Worm (Caenorhabditis elegans) whole organism, young adult: ENCODE measurements around the gene inpp-4B.
"Not testable (repeated sequence)": the region's sequence is repeated elsewhere in the genome, so short reads cannot be mapped to it uniquely, and the experiment has no call there.

Experiments used
- Y79H2A.3 ChIP-seq: fragments of 200-800 bp; sonication (Bioruptor generic); conservative IDR thresholded peaks from 2 replicates; pipeline ENCODE4 v1.3.6; 2022; ENCODE audit warnings: missing genetic modification reagents, missing genetic modification characterization, missing compliant biosample characterization
- aptf-3 ChIP-seq: fragments of 200-800 bp; sonication (Bioruptor generic); IDR thresholded peaks from 2 replicates; pipeline ENCODE4 v1.3.6; 2022; ENCODE audit warnings: missing genetic modification characterization, missing compliant biosample characterization
- dpl-1 ChIP-seq: fragments of 150-350 bp; optimal IDR thresholded peaks from 2 replicates; lab custom pipeline; 2014; ENCODE audit warnings: missing biosample characterization, missing genetic modification reagents, missing genetic modification characterization
- egrh-3 ChIP-seq: fragments of 200-800 bp; sonication (Bioruptor generic); IDR thresholded peaks from 2 replicates; pipeline ENCODE4 v1.3.6; 2022; ENCODE audit warnings: missing genetic modification reagents, missing genetic modification characterization, missing compliant biosample characterization
- nfya-2 ChIP-seq: fragments of 200-800 bp; sonication (Bioruptor generic); IDR thresholded peaks from 2 replicates; pipeline ENCODE4 v1.3.6; 2022; ENCODE audit warnings: missing genetic modification reagents, missing genetic modification characterization, missing compliant biosample characterization
- somi-1 ChIP-seq: fragments of 200-800 bp; sonication (Bioruptor generic); optimal IDR thresholded peaks from 2 replicates; lab custom pipeline; 2018; ENCODE audit warnings: mild to moderate bottlenecking, missing genetic modification characterization, missing compliant biosample characterization
- sptf-2 ChIP-seq: fragments of 200-800 bp; sonication (Bioruptor generic); optimal IDR thresholded peaks from 2 replicates; lab custom pipeline; 2018; ENCODE audit warnings: mild to moderate bottlenecking, missing genetic modification characterization, missing compliant biosample characterization
- unc-62 ChIP-seq: fragments of 150-350 bp; optimal IDR thresholded peaks from 2 replicates; lab custom pipeline; 2014; ENCODE audit warnings: missing biosample characterization, missing genetic modification reagents, missing genetic modification characterization

- not testable (repeated sequence) for TF ChIP-seq aptf-3 (GFP tag; lab: Robert Waterston, UW); somi-1; dpl-1 (GFP tag; lab: Kevin White, UChicago); Y79H2A.3; nfya-2; unc-62 (GFP tag; lab: Kevin White, UChicago); sptf-2 (GFP tag; lab: Kevin White, UChicago); egrh-3 (GFP tag; lab: Robert Waterston, UW)
Measured at ce11 chrIII:10221860-10222259, 44.8 kb downstream of the inpp-4B start, which contains the start of gene Y70G10A.4.
